Worm (Caenorhabditis elegans): ENCODE results near the gene srb-19.

DNA sequence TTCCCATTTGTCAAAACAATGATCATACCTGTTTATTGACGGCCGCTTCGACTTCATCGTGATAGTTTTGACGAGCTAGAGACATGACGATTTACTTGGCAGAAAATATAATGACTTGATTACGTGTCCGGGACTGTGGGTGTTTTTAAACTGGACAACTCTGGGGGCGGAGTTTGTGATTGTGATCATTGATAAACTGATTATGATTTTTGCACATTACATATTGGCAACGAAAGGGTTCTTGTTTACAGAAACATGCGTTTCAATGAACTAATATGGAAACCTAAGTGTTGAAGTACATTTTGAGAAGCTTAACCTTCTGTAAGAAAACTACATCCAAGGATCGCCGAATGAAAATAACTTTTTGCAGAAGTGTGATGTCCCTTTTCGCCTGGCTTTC lies 27.5 kb upstream of the srb-19 start, which contains the start of gene ftn-1:
- no peak for TF ChIP-seq ceh-27 (GFP tag; optimal IDR thresholded peaks at IDR 0.05)
- TF ChIP-seq snpc-1.1 (tag; optimal IDR thresholded peaks at IDR 0.05; ENCODE audit: insufficient read depth): no peak
- no peak for TF ChIP-seq zfh-2 (GFP tag; conservative IDR thresholded peaks at IDR 0.05)
- TF ChIP-seq Y79H2A.3 (GFP tag; conservative IDR thresholded peaks at IDR 0.05): no peak
- TF ChIP-seq zim-3 (tag; optimal IDR thresholded peaks at IDR 0.05): no peak
- TF ChIP-seq pha-4 (tag; optimal IDR thresholded peaks at IDR 0.05): no peak
- no peak for TF ChIP-seq pbrm-1 (GFP tag; IDR thresholded peaks at IDR 0.05)
- no peak for TF ChIP-seq madf-10 (tag; optimal IDR thresholded peaks at IDR 0.05)
- TF ChIP-seq tbp1 (GFP tag; optimal IDR thresholded peaks at IDR 0.05): no peak

Data from whole organism, young adult.